Fruit fly (Drosophila melanogaster): ENCODE measurements around the gene Cmpk.

dm6 chr3R:26007964-26008868 is 47.0 kb downstream of the Cmpk start:
- no peak for TF ChIP-seq HmgZ (tag; optimal IDR thresholded peaks at IDR 0.05)
- no peak for TF ChIP-seq CG14014 (GFP tag; IDR thresholded peaks at IDR 0.05)

Measured in whole organism, embryonic.